Fruit fly (Drosophila melanogaster) S2 (cell line): ENCODE measurements around the gene Atxn7.

ENCODE experiments used
- CG8478 ChIP-seq: fragments of >200 bp; optimal IDR thresholded peaks from 2 replicates; lab custom pipeline; 2018
- CTCF ChIP-seq, 2 experiments: fragments of >200 bp; optimal IDR thresholded peaks; 2 replicates each; lab custom pipeline; 2018

- TF ChIP-seq CG8478 (lab: Kevin White, UChicago), result no peak
- no peak for TF ChIP-seq CTCF (optimal IDR thresholded peaks at IDR 0.05; lab: Kevin White, UChicago)
These were observed 48.9 kb downstream of the Atxn7 start, which contains the start of gene CG44139 for dm6 chr2L:2424497-2424896.
